Fruit fly (Drosophila melanogaster) whole organism, embryonic: ENCODE data around the gene CG34417.
A peak's percentile ranks its signal among the peaks of the same experiment; 100 is the strongest.

Source experiments
- Atf-2 ChIP-seq: fragments of 200-800 bp; sonication (Bioruptor generic); optimal IDR thresholded peaks from 2 replicates; lab custom pipeline; 2016; ENCODE audit warnings: missing biosample characterization, missing genetic modification characterization
- Bdp1 ChIP-seq: fragments of 200-800 bp; sonication (Bioruptor generic); optimal IDR thresholded peaks from 3 replicates; lab custom pipeline; 2016; ENCODE audit warnings: missing biosample characterization, missing genetic modification characterization
- Blimp-1 ChIP-seq: fragments of 200-800 bp; sonication (Bioruptor generic); optimal IDR thresholded peaks from 3 replicates; lab custom pipeline; 2018; ENCODE audit warnings: missing biosample characterization, missing genetic modification characterization, mild to moderate bottlenecking, moderate library complexity, missing genetic modification reagents
- Bteb2 ChIP-seq: fragments of 200-800 bp; sonication (Bioruptor generic); optimal IDR thresholded peaks from 2 replicates; lab custom pipeline; 2016; ENCODE audit warnings: missing biosample characterization, missing genetic modification characterization
- CG10267 ChIP-seq: fragments of 200-800 bp; sonication (Bioruptor generic); optimal IDR thresholded peaks from 2 replicates; lab custom pipeline; 2018; ENCODE audit warnings: missing biosample characterization, mild to moderate bottlenecking, missing genetic modification characterization, moderate library complexity
- CG10462 ChIP-seq: fragments of 200-800 bp; sonication (Bioruptor generic); optimal IDR thresholded peaks from 2 replicates; lab custom pipeline; 2016; ENCODE audit warnings: missing biosample characterization, missing genetic modification characterization
- CG11085 ChIP-seq: fragments of 200-800 bp; sonication (Bioruptor generic); IDR thresholded peaks from 2 replicates; pipeline ENCODE4 v1.3.6; 2022; ENCODE audit warnings: missing biosample characterization, missing genetic modification characterization
- CG11560 ChIP-seq: fragments of 200-800 bp; sonication (Bioruptor generic); IDR thresholded peaks from 3 replicates; pipeline ENCODE4 v1.3.6; 2022; ENCODE audit warnings: missing biosample characterization, missing genetic modification characterization
- CG12104 ChIP-seq: fragments of 200-800 bp; sonication (Bioruptor generic); optimal IDR thresholded peaks from 3 replicates; lab custom pipeline; 2016; ENCODE audit warnings: missing biosample characterization, missing genetic modification characterization
- CG12236 ChIP-seq: fragments of 200-800 bp; sonication (Bioruptor generic); optimal IDR thresholded peaks from 2 replicates; lab custom pipeline; 2016; ENCODE audit warnings: missing biosample characterization, missing genetic modification characterization
- CG1233 ChIP-seq: fragments of 200-800 bp; sonication (Bioruptor generic); optimal IDR thresholded peaks from 4 replicates; lab custom pipeline; 2018; ENCODE audit warnings: missing biosample characterization, mild to moderate bottlenecking, missing genetic modification characterization
- CG12391 ChIP-seq: fragments of 200-800 bp; sonication (Bioruptor generic); optimal IDR thresholded peaks from 3 replicates; lab custom pipeline; 2018; ENCODE audit warnings: missing biosample characterization, mild to moderate bottlenecking, missing genetic modification characterization, moderate library complexity
- CG14050 ChIP-seq: fragments of 200-800 bp; sonication (Bioruptor generic); IDR thresholded peaks from 3 replicates; pipeline ENCODE4 v1.3.6; 2022; ENCODE audit warnings: missing biosample characterization, missing genetic modification characterization
- CG14860 ChIP-seq: fragments of 200-800 bp; sonication (Bioruptor generic); IDR thresholded peaks from 3 replicates; pipeline ENCODE4 v1.3.6; 2022; ENCODE audit warnings: missing biosample characterization, missing genetic modification characterization; ENCODE audit not compliant: partially characterized antibody
- CG16813 ChIP-seq: fragments of 200-800 bp; sonication (Bioruptor generic); IDR thresholded peaks from 3 replicates; pipeline ENCODE4 v1.3.6; 2022; ENCODE audit warnings: missing biosample characterization, missing genetic modification characterization; ENCODE audit not compliant: partially characterized antibody
- CG17186 ChIP-seq: fragments of 200-800 bp; sonication (Bioruptor generic); optimal IDR thresholded peaks from 3 replicates; lab custom pipeline; 2017; ENCODE audit warnings: missing biosample characterization, missing genetic modification reagents, missing genetic modification characterization
- CG32767 ChIP-seq: fragments of 200-800 bp; sonication (Bioruptor generic); IDR thresholded peaks from 2 replicates; pipeline ENCODE4 v1.3.6; 2022; ENCODE audit warnings: missing biosample characterization, missing genetic modification characterization
- CG3995 ChIP-seq: fragments of 200-800 bp; sonication (Bioruptor generic); optimal IDR thresholded peaks from 3 replicates; lab custom pipeline; 2016; ENCODE audit warnings: missing biosample characterization, missing genetic modification characterization
- CG6175 ChIP-seq: fragments of 200-800 bp; sonication (Bioruptor generic); IDR thresholded peaks from 3 replicates; pipeline ENCODE4 v1.3.6; 2022; ENCODE audit warnings: missing biosample characterization, missing genetic modification characterization
- CG6689 ChIP-seq: fragments of 200-800 bp; sonication (Bioruptor generic); IDR thresholded peaks from 2 replicates; pipeline ENCODE4 v1.3.6; 2022; ENCODE audit warnings: missing biosample characterization, missing genetic modification characterization
- CG6813 ChIP-seq: fragments of 200-800 bp; sonication (Bioruptor generic); optimal IDR thresholded peaks from 2 replicates; lab custom pipeline; 2017; ENCODE audit warnings: missing biosample characterization, missing genetic modification characterization, mild to moderate bottlenecking, moderate library complexity, missing genetic modification reagents
- CG7556 ChIP-seq: fragments of 200-800 bp; sonication (Bioruptor generic); optimal IDR thresholded peaks from 2 replicates; lab custom pipeline; 2017; ENCODE audit warnings: missing biosample characterization, mild to moderate bottlenecking, missing genetic modification characterization
- CG9437 ChIP-seq: fragments of 200-800 bp; sonication (Bioruptor generic); optimal IDR thresholded peaks from 2 replicates; lab custom pipeline; 2018; ENCODE audit warnings: missing biosample characterization, mild to moderate bottlenecking, missing genetic modification characterization
- CTCF ChIP-seq: fragments of 200-800 bp; sonication (Bioruptor generic); optimal IDR thresholded peaks from 2 replicates; lab custom pipeline; 2017; ENCODE audit warnings: missing biosample characterization, mild to moderate bottlenecking, missing genetic modification characterization, moderate library complexity
- CkIIα-i1 ChIP-seq: fragments of 200-800 bp; sonication (Bioruptor generic); IDR thresholded peaks from 2 replicates; pipeline ENCODE4 v1.3.6; 2022; ENCODE audit warnings: missing biosample characterization, missing genetic modification characterization
- Hand ChIP-seq: fragments of 200-800 bp; sonication (Bioruptor generic); optimal IDR thresholded peaks from 2 replicates; lab custom pipeline; 2017; ENCODE audit warnings: mild to moderate bottlenecking, missing biosample characterization, missing genetic modification reagents, missing genetic modification characterization
- Hey ChIP-seq: fragments of 200-800 bp; sonication (Bioruptor generic); optimal IDR thresholded peaks from 3 replicates; lab custom pipeline; 2018; ENCODE audit warnings: missing biosample characterization, mild to moderate bottlenecking, missing genetic modification characterization
- Hr78 ChIP-seq, 2 experiments: fragments of 200-800 bp in 1 of 2; fragments of >200 bp in 1 of 2; sonication (Bioruptor generic) in 1 of 2; optimal IDR thresholded peaks; 2 replicates each; lab custom pipeline; 2017 to 2019; ENCODE audit warnings: missing biosample characterization in 2 of 2, missing genetic modification characterization in 2 of 2, mild to moderate bottlenecking in 1 of 2, moderate library complexity in 1 of 2
- MBD-R2 ChIP-seq: fragments of 200-800 bp; sonication (Bioruptor generic); IDR thresholded peaks from 2 replicates; pipeline ENCODE4 v1.3.6; 2022; ENCODE audit warnings: missing biosample characterization, missing genetic modification characterization
- NC2β ChIP-seq: fragments of 200-800 bp; sonication (Bioruptor generic); optimal IDR thresholded peaks from 2 replicates; lab custom pipeline; 2016; ENCODE audit warnings: missing biosample characterization, missing genetic modification characterization
- Rx ChIP-seq: fragments of 200-800 bp; sonication (Bioruptor generic); IDR thresholded peaks from 2 replicates; pipeline ENCODE4 v1.3.6; 2022; ENCODE audit warnings: missing biosample characterization, missing genetic modification characterization
- Spps ChIP-seq: fragments of 200-800 bp; sonication (Bioruptor generic); optimal IDR thresholded peaks from 2 replicates; lab custom pipeline; 2018; ENCODE audit warnings: missing biosample characterization, mild to moderate bottlenecking, missing genetic modification characterization
- TFAM ChIP-seq: fragments of 200-800 bp; sonication (Bioruptor generic); optimal IDR thresholded peaks from 2 replicates; lab custom pipeline; 2017; ENCODE audit warnings: missing biosample characterization, missing genetic modification characterization, inconsistent platforms
- fd96Cb ChIP-seq: fragments of 200-800 bp; sonication (Bioruptor generic); optimal IDR thresholded peaks from 2 replicates; lab custom pipeline; 2018; ENCODE audit warnings: missing biosample characterization, mild to moderate bottlenecking, missing genetic modification characterization, moderate library complexity
- gro ChIP-seq: fragments of 200-800 bp; sonication (Bioruptor generic); optimal IDR thresholded peaks from 2 replicates; lab custom pipeline; 2016; ENCODE audit warnings: missing biosample characterization, missing genetic modification characterization
- hb ChIP-seq: fragments of 200-800 bp; sonication (Bioruptor generic); IDR thresholded peaks from 3 replicates; pipeline ENCODE4 v1.3.6; 2022; ENCODE audit warnings: missing biosample characterization, missing genetic modification characterization; ENCODE audit not compliant: partially characterized antibody
- hbn ChIP-seq: fragments of 200-800 bp; sonication (Bioruptor generic); IDR thresholded peaks from 2 replicates; pipeline ENCODE4 v1.3.6; 2022; ENCODE audit warnings: missing biosample characterization, missing genetic modification characterization; ENCODE audit not compliant: partially characterized antibody
- kay ChIP-seq: fragments of 200-800 bp; sonication (Bioruptor generic); optimal IDR thresholded peaks from 2 replicates; lab custom pipeline; 2016; ENCODE audit warnings: missing biosample characterization, missing genetic modification characterization
- knrl ChIP-seq: fragments of 200-800 bp; sonication (Bioruptor generic); IDR thresholded peaks from 3 replicates; pipeline ENCODE4 v1.3.6; 2022; ENCODE audit warnings: missing biosample characterization, missing genetic modification characterization; ENCODE audit not compliant: partially characterized antibody
- lab ChIP-seq: fragments of 200-800 bp; sonication (Bioruptor generic); optimal IDR thresholded peaks from 3 replicates; lab custom pipeline; 2017; ENCODE audit warnings: missing biosample characterization, missing genetic modification characterization, mild to moderate bottlenecking, moderate library complexity, missing genetic modification reagents
- onecut ChIP-seq: fragments of 200-800 bp; sonication (Bioruptor generic); IDR thresholded peaks from 2 replicates; pipeline ENCODE4 v1.3.6; 2022; ENCODE audit warnings: missing biosample characterization, missing genetic modification characterization
- pfk ChIP-seq: fragments of 200-800 bp; sonication (Bioruptor generic); optimal IDR thresholded peaks from 2 replicates; lab custom pipeline; 2018; ENCODE audit warnings: missing biosample characterization, mild to moderate bottlenecking, missing genetic modification characterization, moderate library complexity
- psq ChIP-seq: fragments of 200-800 bp; sonication (Bioruptor generic); optimal IDR thresholded peaks from 2 replicates; lab custom pipeline; 2017; ENCODE audit warnings: missing biosample characterization, missing genetic modification characterization
- sc ChIP-seq, 3 experiments: fragments of >200 bp in 2 of 3; fragments of 200-800 bp in 1 of 3; sonication (Bioruptor generic) in 1 of 3; optimal IDR thresholded peaks; 2 replicates in 2 of 3; 3 replicates in 1 of 3; lab custom pipeline; 2017; ENCODE audit warnings: mild to moderate bottlenecking in 1 of 3, missing biosample characterization in 1 of 3, missing genetic modification characterization in 1 of 3, missing genetic modification reagents in 1 of 3
- schlank ChIP-seq: fragments of 200-800 bp; sonication (Bioruptor generic); optimal IDR thresholded peaks from 2 replicates; lab custom pipeline; 2018; ENCODE audit warnings: missing biosample characterization, mild to moderate bottlenecking, missing genetic modification characterization
- sens-2 ChIP-seq: fragments of 200-800 bp; sonication (Bioruptor generic); IDR thresholded peaks from 2 replicates; pipeline ENCODE4 v1.3.6; 2022; ENCODE audit warnings: missing biosample characterization, missing genetic modification characterization
- slou ChIP-seq: fragments of 200-800 bp; sonication (Bioruptor generic); optimal IDR thresholded peaks from 3 replicates; lab custom pipeline; 2016; ENCODE audit warnings: missing biosample characterization, missing genetic modification characterization
- slp2 ChIP-seq: fragments of 200-800 bp; sonication (Bioruptor generic); optimal IDR thresholded peaks from 2 replicates; lab custom pipeline; 2016; ENCODE audit warnings: missing biosample characterization, missing genetic modification characterization
- ssp ChIP-seq: fragments of 200-800 bp; sonication (Bioruptor generic); IDR thresholded peaks from 2 replicates; pipeline ENCODE4 v1.3.6; 2022; ENCODE audit warnings: missing biosample characterization, missing genetic modification characterization
- stc ChIP-seq: fragments of 200-800 bp; sonication (Bioruptor generic); IDR thresholded peaks from 2 replicates; pipeline ENCODE4 v1.3.6; 2022; ENCODE audit warnings: missing biosample characterization, missing genetic modification characterization
- usp ChIP-seq: fragments of >200 bp; optimal IDR thresholded peaks from 2 replicates; lab custom pipeline; 2017; ENCODE audit warnings: missing biosample characterization, missing genetic modification characterization

CG34417 gene

dm6 chrX:6542331-6542730 lies 1.8 kb downstream of the CG34417 start (continued):
- peak; percentile 64 for TF ChIP-seq Blimp-1
- TF ChIP-seq schlank (tag; lab: Kevin White, UChicago) = no peak
- TF ChIP-seq pfk = no peak
- peak; percentile 31 for TF ChIP-seq fd96Cb (tag; lab: Kevin White, UChicago)
- no peak for TF ChIP-seq hb (GFP tag; lab: Robert Waterston, UW)
- no peak for TF ChIP-seq MBD-R2 (GFP tag; lab: Robert Waterston, UW)
- no peak for TF ChIP-seq gro (GFP tag; lab: Kevin White, UChicago)
- peak; percentile 40; the same call in 2 of the 3 replicates for TF ChIP-seq CG14050 (GFP tag; lab: Robert Waterston, UW)
- no peak for TF ChIP-seq Bdp1
- no peak for TF ChIP-seq slp2 (GFP tag; lab: Kevin White, UChicago)
- TF ChIP-seq stc (GFP tag; lab: Robert Waterston, UW) = peak; percentile 63
- TF ChIP-seq CG7556 = peak; percentile 31
- no peak for TF ChIP-seq CG6813
- no peak for TF ChIP-seq Atf-2
- TF ChIP-seq Spps = no peak
- no peak for TF ChIP-seq CG11085 (GFP tag; lab: Robert Waterston, UW)
- peak; percentile 31 for TF ChIP-seq lab (GFP tag; lab: Kevin White, UChicago)
- TF ChIP-seq slou (GFP tag; lab: Kevin White, UChicago) = no peak
- 0 out of 2 replicates have a peak, but pooled peaks have one; percentile 9 for TF ChIP-seq Rx
- TF ChIP-seq CG11560 (tag; lab: Robert Waterston, UW) = no peak
- TF ChIP-seq CG3995 (GFP tag; lab: Kevin White, UChicago) = no peak
- TF ChIP-seq CG6689 = peak; percentile 61
- TF ChIP-seq CG9437 = peak; percentile 17
- no peak for TF ChIP-seq sc (optimal IDR thresholded peaks at IDR 0.05; lab: Kevin White, UChicago)
- no peak for TF ChIP-seq sc (GFP tag; optimal IDR thresholded peaks at IDR 0.05; lab: Kevin White, UChicago)
- no peak for TF ChIP-seq CG32767
- TF ChIP-seq CG14860 = no peak
- TF ChIP-seq Hand (GFP tag; lab: Kevin White, UChicago) = no peak
- no peak for TF ChIP-seq CG16813 (GFP tag; lab: Robert Waterston, UW)
- TF ChIP-seq CkIIα-i1 (GFP tag; lab: Robert Waterston, UW) = no peak
- no peak for TF ChIP-seq TFAM
- no peak for TF ChIP-seq Hey (tag; lab: Kevin White, UChicago)
- no peak for TF ChIP-seq CG12236 (GFP tag; lab: Kevin White, UChicago)
- TF ChIP-seq hbn (GFP tag; lab: Robert Waterston, UW) = no peak
- TF ChIP-seq CG12391 = peak; percentile 51
- TF ChIP-seq CG6175 (GFP tag; lab: Robert Waterston, UW) = peak; percentile 64; the same call in 1 of the 3 replicates
- peak; percentile 26 for TF ChIP-seq CG10267
- TF ChIP-seq onecut (GFP tag; lab: Robert Waterston, UW) = 0 out of 2 replicates have a peak, but pooled peaks have one; percentile 29
- TF ChIP-seq Bteb2 (GFP tag; lab: Kevin White, UChicago) = no peak
- no peak for TF ChIP-seq CG12104 (GFP tag; lab: Kevin White, UChicago)
- no peak for TF ChIP-seq psq (GFP tag; lab: Kevin White, UChicago)
- peak in 1 of 2 experiments; percentile 55 for TF ChIP-seq Hr78 (GFP tag; optimal IDR thresholded peaks at IDR 0.05; lab: Kevin White, UChicago)
- no peak for TF ChIP-seq usp
- no peak for TF ChIP-seq sens-2
- no peak for TF ChIP-seq CG1233 (GFP tag; lab: Kevin White, UChicago)
- TF ChIP-seq NC2β (GFP tag; lab: Kevin White, UChicago) = no peak
- no peak for TF ChIP-seq knrl (GFP tag; lab: Robert Waterston, UW)
- no peak for TF ChIP-seq kay
- 0 out of 2 replicates have a peak, but pooled peaks have one; percentile 13 for TF ChIP-seq ssp (GFP tag; lab: Robert Waterston, UW)
- TF ChIP-seq CTCF = no peak
- no peak for TF ChIP-seq CG17186 (GFP tag; lab: Kevin White, UChicago)
- no peak for TF ChIP-seq CG10462 (GFP tag; lab: Kevin White, UChicago)
